Fruit fly (Drosophila melanogaster): Measurements from ENCODE around the gene RpS3.

Gene RpS3

DNA sequence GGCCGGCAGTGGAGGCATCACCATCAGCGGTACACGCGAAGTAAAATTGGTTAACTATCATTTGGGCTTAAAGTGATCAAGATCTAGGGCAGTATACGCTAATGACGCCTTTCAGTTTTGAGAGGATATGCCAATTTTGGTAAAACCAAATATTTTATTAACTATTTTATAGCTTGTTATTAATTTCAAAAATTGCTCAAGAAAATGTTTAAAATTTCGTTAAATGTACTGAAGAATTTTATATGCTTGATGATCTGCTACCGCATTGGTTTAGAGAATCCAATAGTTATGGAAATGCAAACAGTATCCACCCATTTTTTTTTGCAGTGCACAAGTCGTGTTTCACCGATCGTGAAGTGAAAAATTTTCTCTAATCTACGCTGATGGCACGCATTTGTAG, 49.3 kb downstream of the RpS3 start:
- TF ChIP-seq CTCF (optimal IDR thresholded peaks at IDR 0.05) (no peak), CG8478 (optimal IDR thresholded peaks at IDR 0.05) (no peak)

Measured in S2 (cell line).